Worm (Caenorhabditis elegans): ENCODE measurements around the gene T23B7.2.

The T23B7.2 gene

ce11 chrII:4870691-4871090 lies 28.6 kb upstream of the T23B7.2 start, which contains the start of gene col-20:
col-20 (minus strand) TSS chrII:4870791.
- TF ChIP-seq blmp-1 (tag; optimal IDR thresholded peaks at IDR 0.05; ENCODE audit: insufficient read depth) (no peak), nhr-129 (tag; optimal IDR thresholded peaks at IDR 0.05) (no peak), aly-2 (tag; optimal IDR thresholded peaks at IDR 0.05) (no peak)

- no peak for TF ChIP-seq nhr-237 (tag; optimal IDR thresholded peaks at IDR 0.05)
- TF ChIP-seq sma-3 (GFP tag; optimal IDR thresholded peaks at IDR 0.05), result no peak
- no peak for TF ChIP-seq snpc-4 (tag; optimal IDR thresholded peaks at IDR 0.05)
- TF ChIP-seq lin-39 (tag; optimal IDR thresholded peaks at IDR 0.05), result no peak
- no peak for TF ChIP-seq crh-2 (tag; optimal IDR thresholded peaks at IDR 0.05)
- no peak for TF ChIP-seq sma-9 (GFP tag; optimal IDR thresholded peaks at IDR 0.05)
- TF ChIP-seq sma-9 (tag; optimal IDR thresholded peaks at IDR 0.05), result no peak
- no peak for TF ChIP-seq nhr-21 (tag; optimal IDR thresholded peaks at IDR 0.05)
- TF ChIP-seq gmeb-1 (tag; optimal IDR thresholded peaks at IDR 0.05), result no peak
- TF ChIP-seq elt-1 (tag; optimal IDR thresholded peaks at IDR 0.05), result no peak
- TF ChIP-seq unc-55 (GFP tag; optimal IDR thresholded peaks at IDR 0.05), result no peak
- no peak for TF ChIP-seq nhr-25 (tag; optimal IDR thresholded peaks at IDR 0.05)
- TF ChIP-seq lin-13 (GFP tag; optimal IDR thresholded peaks at IDR 0.05), result no peak
- TF ChIP-seq alr-1 (tag; optimal IDR thresholded peaks at IDR 0.05), result no peak
- no peak for TF ChIP-seq ceh-82 (tag; optimal IDR thresholded peaks at IDR 0.05)
- no peak for TF ChIP-seq unc-62 (GFP tag; optimal IDR thresholded peaks at IDR 0.05)
- no peak for TF ChIP-seq C34F6.9 (tag; optimal IDR thresholded peaks at IDR 0.05)
- TF ChIP-seq nhr-129 (tag; optimal IDR thresholded peaks at IDR 0.05), result no peak
- no peak for TF ChIP-seq nhr-12 (tag; optimal IDR thresholded peaks at IDR 0.05)
- no peak for TF ChIP-seq nhr-23 (tag; optimal IDR thresholded peaks at IDR 0.05)
- TF ChIP-seq nhr-11 (tag; optimal IDR thresholded peaks at IDR 0.05), result no peak
Observed at ce11 chrII:4869793-4870343, 27.8 kb upstream of the T23B7.2 start.

- no peak for TF ChIP-seq aly-2 (tag; optimal IDR thresholded peaks at IDR 0.05)
- TF ChIP-seq Y55F3AM.14 (GFP tag; optimal IDR thresholded peaks at IDR 0.05), result no peak
- TF ChIP-seq elt-3 (tag; optimal IDR thresholded peaks at IDR 0.05), result no peak
- no peak for TF ChIP-seq lin-11 (tag; optimal IDR thresholded peaks at IDR 0.05)
- TF ChIP-seq ztf-1 (GFP tag; conservative IDR thresholded peaks at IDR 0.05), result no peak
- TF ChIP-seq egl-27 (tag; optimal IDR thresholded peaks at IDR 0.05), result no peak
- TF ChIP-seq nhr-12 (tag; optimal IDR thresholded peaks at IDR 0.05), result no peak
Observed at ce11 chrII:4867476-4867875, 25.4 kb upstream of the T23B7.2 start, which contains the start of gene col-17. col-17 (minus strand) TSS chrII:4867576.

ce11 chrII:4866045-4866444 lies 24.0 kb upstream of the T23B7.2 start:
- TF ChIP-seq gmeb-1 (tag; optimal IDR thresholded peaks at IDR 0.05) (no peak), mab-5 (tag; optimal IDR thresholded peaks at IDR 0.05) (no peak), elt-3 (tag; optimal IDR thresholded peaks at IDR 0.05) (peak; percentile 41), ceh-82 (tag; optimal IDR thresholded peaks at IDR 0.05) (no peak), snpc-4 (tag; optimal IDR thresholded peaks at IDR 0.05) (no peak), nhr-23 (tag; optimal IDR thresholded peaks at IDR 0.05) (no peak), alr-1 (tag; optimal IDR thresholded peaks at IDR 0.05) (no peak), nhr-237 (tag; optimal IDR thresholded peaks at IDR 0.05) (no peak), ZK546.5 (tag; optimal IDR thresholded peaks at IDR 0.05) (no peak), nhr-25 (tag; optimal IDR thresholded peaks at IDR 0.05) (peak; percentile 47), ztf-11 (tag; optimal IDR thresholded peaks at IDR 0.05) (no peak), ztf-1 (GFP tag; conservative IDR thresholded peaks at IDR 0.05) (no peak), skn-1 (tag; optimal IDR thresholded peaks at IDR 0.05) (no peak), nhr-10 (tag; optimal IDR thresholded peaks at IDR 0.05) (no peak), nhr-11 (tag; optimal IDR thresholded peaks at IDR 0.05) (no peak), R02D3.7 (tag; optimal IDR thresholded peaks at IDR 0.05) (no peak), nhr-21 (tag; optimal IDR thresholded peaks at IDR 0.05) (peak; percentile 84), sem-4 (tag; optimal IDR thresholded peaks at IDR 0.05) (no peak), blmp-1 (tag; optimal IDR thresholded peaks at IDR 0.05; ENCODE audit: insufficient read depth) (peak; percentile 67), lin-39 (tag; optimal IDR thresholded peaks at IDR 0.05) (no peak), F13H6.1 (tag; optimal IDR thresholded peaks at IDR 0.05) (no peak), unc-62 (GFP tag; optimal IDR thresholded peaks at IDR 0.05) (peak; percentile 56), nhr-77 (tag; optimal IDR thresholded peaks at IDR 0.05) (no peak), fos-1 (tag; optimal IDR thresholded peaks at IDR 0.05) (peak; percentile 27), ama-1 (optimal IDR thresholded peaks at IDR 0.05) (peak; percentile 81)
